Worm (Caenorhabditis elegans) whole organism, L3 larva: ENCODE results near the gene Y113G7B.27.

Experiments used
- R02D3.7 ChIP-seq: fragments of 150-350 bp; optimal IDR thresholded peaks from 2 replicates; lab custom pipeline; 2014; ENCODE audit warnings: missing biosample characterization, missing genetic modification characterization
- ZK546.5 ChIP-seq: sonication (generic microtip); optimal IDR thresholded peaks from 2 replicates; lab custom pipeline; 2017; ENCODE audit warnings: missing biosample characterization, missing genetic modification characterization
- aly-2 ChIP-seq: fragments of 150-350 bp; optimal IDR thresholded peaks from 2 replicates; lab custom pipeline; 2014; ENCODE audit warnings: missing biosample characterization, missing genetic modification characterization
- ama-1 ChIP-seq: fragments of 150-350 bp; optimal IDR thresholded peaks from 2 replicates; lab custom pipeline; 2018
- ceh-16 ChIP-seq: sonication (generic microtip); optimal IDR thresholded peaks from 2 replicates; lab custom pipeline; 2017; ENCODE audit warnings: missing biosample characterization, missing genetic modification characterization
- ceh-28 ChIP-seq: fragments of 150-350 bp; optimal IDR thresholded peaks from 2 replicates; lab custom pipeline; 2014; ENCODE audit warnings: missing biosample characterization, missing genetic modification reagents, missing genetic modification characterization
- ceh-82 ChIP-seq: fragments of 150-350 bp; optimal IDR thresholded peaks from 2 replicates; lab custom pipeline; 2014; ENCODE audit warnings: missing biosample characterization, missing genetic modification characterization
- ceh-9 ChIP-seq: sonication (generic microtip); optimal IDR thresholded peaks from 2 replicates; lab custom pipeline; 2018; ENCODE audit warnings: missing biosample characterization, missing genetic modification characterization
- egl-27 ChIP-seq: sonication (generic microtip); optimal IDR thresholded peaks from 4 replicates; lab custom pipeline; 2017; ENCODE audit warnings: missing biosample characterization, missing genetic modification reagents, missing genetic modification characterization
- elt-1 ChIP-seq: fragments of 150-350 bp; optimal IDR thresholded peaks from 2 replicates; lab custom pipeline; 2014; ENCODE audit warnings: missing biosample characterization, missing genetic modification characterization
- elt-3 ChIP-seq, 3 experiments: fragments of 150-350 bp in 1 of 3; sonication (generic microtip) in 2 of 3; optimal IDR thresholded peaks; 2 replicates in 2 of 3; 4 replicates in 1 of 3; lab custom pipeline; 2014 to 2017; ENCODE audit warnings: missing biosample characterization in 3 of 3, missing genetic modification characterization in 3 of 3
- eor-1 ChIP-seq, 2 experiments: fragments of 150-350 bp; optimal IDR thresholded peaks; 2 replicates each; lab custom pipeline; 2014 to 2018; ENCODE audit warnings: missing biosample characterization in 2 of 2, missing genetic modification characterization in 2 of 2
- fkh-10 ChIP-seq: sonication (generic microtip); optimal IDR thresholded peaks from 2 replicates; lab custom pipeline; 2017; ENCODE audit warnings: missing biosample characterization, missing genetic modification reagents, missing genetic modification characterization
- fkh-2 ChIP-seq: fragments of 150-350 bp; optimal IDR thresholded peaks from 2 replicates; lab custom pipeline; 2014; ENCODE audit warnings: missing biosample characterization, missing genetic modification reagents, missing genetic modification characterization
- fos-1 ChIP-seq: fragments of 150-350 bp; optimal IDR thresholded peaks from 2 replicates; lab custom pipeline; 2014; ENCODE audit warnings: missing biosample characterization, missing genetic modification characterization
- hmg-11 ChIP-seq: sonication (generic microtip); optimal IDR thresholded peaks from 2 replicates; lab custom pipeline; 2016; ENCODE audit warnings: missing genetic modification characterization, missing compliant biosample characterization
- lin-15B ChIP-seq: fragments of 150-350 bp; optimal IDR thresholded peaks from 2 replicates; lab custom pipeline; 2014; ENCODE audit warnings: missing biosample characterization, missing genetic modification characterization
- lsy-12 ChIP-seq: sonication (generic microtip); optimal IDR thresholded peaks from 2 replicates; lab custom pipeline; 2016; ENCODE audit warnings: mild to moderate bottlenecking, missing genetic modification characterization, missing compliant biosample characterization
- mdl-1 ChIP-seq: fragments of 150-350 bp; optimal IDR thresholded peaks from 2 replicates; lab custom pipeline; 2014; ENCODE audit warnings: missing biosample characterization, missing genetic modification characterization
- mml-1 ChIP-seq: fragments of 150-350 bp; sonication (generic microtip); optimal IDR thresholded peaks from 3 replicates; lab custom pipeline; 2014; ENCODE audit warnings: missing biosample characterization, missing genetic modification characterization
- nhr-11 ChIP-seq: fragments of 150-350 bp; optimal IDR thresholded peaks from 2 replicates; lab custom pipeline; 2014; ENCODE audit warnings: missing biosample characterization, missing genetic modification characterization
- nhr-12 ChIP-seq: fragments of 150-350 bp; optimal IDR thresholded peaks from 2 replicates; lab custom pipeline; 2014; ENCODE audit warnings: missing biosample characterization, missing genetic modification characterization
- nhr-23 ChIP-seq: fragments of 150-350 bp; optimal IDR thresholded peaks from 2 replicates; lab custom pipeline; 2014; ENCODE audit warnings: missing biosample characterization, missing genetic modification reagents, missing genetic modification characterization
- nhr-237 ChIP-seq: fragments of 150-350 bp; optimal IDR thresholded peaks from 2 replicates; lab custom pipeline; 2014; ENCODE audit warnings: missing biosample characterization, missing genetic modification characterization
- nhr-25 ChIP-seq: sonication (generic microtip); optimal IDR thresholded peaks from 2 replicates; lab custom pipeline; 2017; ENCODE audit warnings: missing biosample characterization, missing genetic modification characterization
- nhr-76 ChIP-seq: fragments of 150-350 bp; sonication (generic microtip); optimal IDR thresholded peaks from 5 replicates; lab custom pipeline; 2014; ENCODE audit warnings: missing biosample characterization, missing genetic modification characterization
- nhr-77 ChIP-seq: fragments of 150-350 bp; optimal IDR thresholded peaks from 2 replicates; lab custom pipeline; 2014; ENCODE audit warnings: missing biosample characterization, missing genetic modification characterization
- pqm-1 ChIP-seq: fragments of 150-350 bp; optimal IDR thresholded peaks from 2 replicates; lab custom pipeline; 2017; ENCODE audit warnings: missing biosample characterization, missing genetic modification characterization, inconsistent platforms
- sea-2 ChIP-seq: fragments of 150-350 bp; sonication (generic microtip); optimal IDR thresholded peaks from 4 replicates; lab custom pipeline; 2014; ENCODE audit warnings: missing biosample characterization, missing genetic modification reagents, missing genetic modification characterization
- snpc-4 ChIP-seq: fragments of 150-350 bp; optimal IDR thresholded peaks from 2 replicates; lab custom pipeline; 2014; ENCODE audit warnings: missing biosample characterization, missing genetic modification characterization
- tbx-2 ChIP-seq: sonication (generic microtip); optimal IDR thresholded peaks from 2 replicates; lab custom pipeline; 2016; ENCODE audit warnings: mild to moderate bottlenecking, missing genetic modification characterization, missing compliant biosample characterization
- unc-62 ChIP-seq: fragments of 150-350 bp; sonication (generic microtip); optimal IDR thresholded peaks from 4 replicates; lab custom pipeline; 2014; ENCODE audit warnings: missing biosample characterization, missing genetic modification reagents, missing genetic modification characterization

Y113G7B.27 gene

ce11 chrV:20199658-20200057 lies 7.0 kb downstream of the Y113G7B.27 start:
- TF ChIP-seq lsy-12 (tag; lab: Kevin White, UChicago) (no peak), elt-1 (tag; lab: Kevin White, UChicago) (no peak), nhr-11 (tag; lab: Kevin White, UChicago) (no peak), eor-1 (tag; optimal IDR thresholded peaks at IDR 0.05; lab: Kevin White, UChicago) (no peak)

DNA sequence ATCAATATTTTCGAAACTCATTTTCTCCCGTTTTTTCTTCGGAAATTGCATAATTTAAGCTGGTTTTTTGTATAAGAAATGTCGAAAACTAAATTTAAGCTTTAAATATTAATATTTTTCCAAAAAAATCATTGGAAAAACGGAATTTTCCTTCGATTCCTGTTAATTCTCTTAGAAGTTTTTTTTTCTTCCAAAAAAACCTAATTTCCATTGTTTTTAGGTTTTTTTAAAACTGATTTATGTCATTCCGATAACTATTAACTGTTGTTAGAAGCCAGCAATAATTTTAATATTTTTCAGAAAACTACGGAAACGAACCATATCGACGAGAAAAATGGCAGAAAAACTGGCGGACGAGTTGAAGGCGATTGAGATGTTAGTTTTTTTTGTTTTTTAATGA lies 8.7 kb downstream of the Y113G7B.27 start, which contains the start of gene fbxa-114:
Gene fbxa-114, plus strand, starts transcription at position 301 of the 400 bp plus-strand sequence.
- no peak for TF ChIP-seq snpc-4 (tag; lab: Kevin White, UChicago)
- no peak for TF ChIP-seq hmg-11 (tag; lab: Kevin White, UChicago)
- TF ChIP-seq lin-15B (tag; lab: Kevin White, UChicago) = no peak
- no peak for TF ChIP-seq ceh-82 (tag; lab: Kevin White, UChicago)
- no peak for TF ChIP-seq nhr-25 (tag; lab: Kevin White, UChicago)
- TF ChIP-seq ceh-28 (tag; lab: Kevin White, UChicago) = no peak
- TF ChIP-seq elt-3 (tag; optimal IDR thresholded peaks at IDR 0.05; lab: Kevin White, UChicago) = no peak
- TF ChIP-seq elt-1 (tag; lab: Kevin White, UChicago) = no peak
- no peak for TF ChIP-seq tbx-2 (tag; lab: Kevin White, UChicago)
- no peak for TF ChIP-seq fos-1 (tag; lab: Kevin White, UChicago)
- TF ChIP-seq ceh-9 (tag; lab: Kevin White, UChicago) = no peak

DNA sequence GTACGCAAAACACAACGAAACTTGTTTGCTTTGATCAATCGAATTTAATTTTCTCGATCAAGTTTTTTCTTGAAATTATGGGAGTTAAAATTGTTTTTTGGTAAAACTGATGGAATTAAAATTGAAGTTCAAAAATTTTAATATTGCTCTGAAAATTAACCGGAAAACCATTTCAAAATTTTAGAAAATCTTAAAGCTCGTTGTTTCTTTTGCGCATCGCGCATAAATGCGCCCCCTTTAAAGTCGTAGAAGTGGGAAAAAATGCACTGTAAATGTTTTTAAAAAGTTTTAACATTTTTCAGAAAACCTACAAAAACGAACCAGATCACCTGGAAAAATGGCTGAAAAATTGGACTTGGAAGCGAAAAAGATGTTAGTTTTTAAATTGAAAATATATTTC lies 10.5 kb downstream of the Y113G7B.27 start, which contains the start of gene fbxa-113:
Gene fbxa-113, plus strand, starts transcription at position 301 of the 400 bp plus-strand sequence.
- TF ChIP-seq ceh-9 (tag; lab: Kevin White, UChicago) (no peak), fkh-2 (tag; lab: Kevin White, UChicago) (no peak), fkh-10 (no peak), sea-2 (GFP tag; lab: Kevin White, UChicago) (no peak), ceh-16 (tag; lab: Kevin White, UChicago) (no peak), elt-1 (tag; lab: Kevin White, UChicago) (no peak), ZK546.5 (tag; lab: Kevin White, UChicago) (no peak), R02D3.7 (no peak), nhr-76 (tag; lab: Kevin White, UChicago) (no peak)

- TF ChIP-seq nhr-25 (tag; lab: Kevin White, UChicago) = no peak
- TF ChIP-seq snpc-4 (tag; lab: Kevin White, UChicago) = no peak
- TF ChIP-seq mml-1 (tag; lab: Kevin White, UChicago) = no peak
- no peak for TF ChIP-seq nhr-12
- TF ChIP-seq elt-3 (tag; optimal IDR thresholded peaks at IDR 0.05; lab: Kevin White, UChicago) = no peak
- TF ChIP-seq ama-1 (lab: Kevin White, UChicago) = no peak
- no peak for TF ChIP-seq aly-2 (tag; lab: Kevin White, UChicago)
- TF ChIP-seq nhr-77 (tag; lab: Kevin White, UChicago) = no peak
- TF ChIP-seq unc-62 (GFP tag; lab: Kevin White, UChicago) = no peak
- TF ChIP-seq tbx-2 (tag; lab: Kevin White, UChicago) = no peak
- no peak for TF ChIP-seq ceh-28 (tag; lab: Kevin White, UChicago)
- TF ChIP-seq egl-27 = no peak
- no peak for TF ChIP-seq hmg-11 (tag; lab: Kevin White, UChicago)
- TF ChIP-seq nhr-23 (tag; lab: Kevin White, UChicago) = no peak
- no peak for TF ChIP-seq lsy-12 (tag; lab: Kevin White, UChicago)
- TF ChIP-seq R02D3.7 = no peak
- no peak for TF ChIP-seq sea-2 (GFP tag; lab: Kevin White, UChicago)
Observed at ce11 chrV:20206086-20206485, 13.5 kb downstream of the Y113G7B.27 start, which contains the start of the genes fbxb-59 and srbc-34. TSS of gene fbxb-59 (minus strand) at chrV:20206186. TSS of gene srbc-34 (plus strand) at chrV:20206318.

DNA sequence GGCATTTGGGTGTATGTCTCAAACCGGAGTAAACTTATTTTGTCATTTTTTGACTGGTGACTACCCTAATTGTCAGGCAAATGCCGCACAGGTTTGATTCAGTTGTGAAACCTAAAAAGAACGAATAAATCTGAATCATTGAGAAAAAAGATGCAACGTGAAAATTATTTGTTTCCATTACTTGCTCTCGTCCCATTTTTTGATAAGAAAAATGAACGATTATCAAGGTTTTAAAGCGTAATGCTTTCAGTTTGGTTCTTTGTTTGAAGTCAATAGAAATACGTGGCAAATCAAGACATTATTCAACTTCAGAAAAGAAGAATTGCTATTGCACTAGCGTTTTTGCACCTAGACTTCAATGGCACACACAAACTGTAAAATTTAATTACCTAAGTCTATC lies 20.0 kb downstream of the Y113G7B.27 start, which contains the start of gene Y113G7B.12:
Gene Y113G7B.12, minus strand, starts transcription at position 101 of the 400 bp plus-strand sequence.
- TF ChIP-seq elt-3 (tag; optimal IDR thresholded peaks at IDR 0.05; lab: Kevin White, UChicago) (no peak), ZK546.5 (tag; lab: Kevin White, UChicago) (no peak), nhr-237 (tag; lab: Kevin White, UChicago) (no peak), mdl-1 (tag; lab: Kevin White, UChicago) (no peak), pqm-1 (tag; lab: Kevin White, UChicago) (no peak)
